Fruit fly (Drosophila melanogaster) S2 (cell line): ENCODE data around the gene CG34269.

Source experiments
- CG8478 ChIP-seq: fragments of >200 bp; optimal IDR thresholded peaks from 2 replicates; lab custom pipeline; 2018
- CTCF ChIP-seq, 2 experiments: fragments of >200 bp; optimal IDR thresholded peaks; 2 replicates each; lab custom pipeline; 2018

DNA sequence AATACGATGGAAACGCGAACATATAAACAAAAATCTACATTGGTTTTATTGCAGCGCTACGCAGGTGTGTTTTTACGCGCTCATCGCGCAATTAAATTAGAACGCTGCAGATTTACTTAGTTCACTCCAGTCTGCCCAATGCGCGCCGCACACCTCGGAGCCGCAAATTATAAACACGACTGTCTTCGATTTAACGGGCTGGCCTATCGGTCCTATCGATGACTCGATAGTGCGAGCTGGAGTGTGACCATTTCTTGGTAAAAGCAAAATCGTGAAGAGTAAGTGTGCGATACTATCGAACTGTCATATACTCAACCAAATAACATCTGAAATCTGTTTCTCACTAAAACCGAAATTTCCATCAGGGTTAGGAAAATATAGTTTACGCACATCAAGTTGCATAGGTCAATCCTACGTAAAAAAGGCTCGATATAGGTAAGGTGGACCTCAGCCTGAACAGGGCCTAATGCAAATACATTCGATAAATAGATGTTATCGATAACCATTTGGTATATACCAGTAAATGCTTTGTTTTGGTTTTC lies 12.4 kb downstream of the CG34269 start, which contains the start of the genes klar and BORCS6:
- no peak for TF ChIP-seq CG8478 (lab: Kevin White, UChicago)
- TF ChIP-seq CTCF (optimal IDR thresholded peaks at IDR 0.05; lab: Kevin White, UChicago), result peak; percentile 20 to 55
